Fruit fly (Drosophila melanogaster) whole organism, prepupa: Measurements from ENCODE around the gene CG14451.

ENCODE experiments used
- Blimp-1 ChIP-seq: fragments of 200-800 bp; sonication (Bioruptor generic); optimal IDR thresholded peaks from 3 replicates; lab custom pipeline; 2017; ENCODE audit warnings: missing biosample characterization, missing genetic modification characterization, mild to moderate bottlenecking, moderate library complexity, missing genetic modification reagents
- CG7368 ChIP-seq: fragments of 200-800 bp; sonication (Bioruptor generic); optimal IDR thresholded peaks from 3 replicates; lab custom pipeline; 2016; ENCODE audit warnings: missing biosample characterization, missing genetic modification characterization
- CG9139 ChIP-seq: fragments of 200-800 bp; sonication (Bioruptor generic); optimal IDR thresholded peaks from 3 replicates; lab custom pipeline; 2017; ENCODE audit warnings: missing biosample characterization, mild to moderate bottlenecking, missing genetic modification characterization
- Hr38 ChIP-seq: sonication (Bioruptor generic); optimal IDR thresholded peaks from 2 replicates; lab custom pipeline; 2016; ENCODE audit warnings: missing biosample characterization, missing genetic modification characterization
- dsx ChIP-seq: fragments of 200-800 bp; optimal IDR thresholded peaks from 3 replicates; lab custom pipeline; 2019; ENCODE audit warnings: missing biosample characterization, mild to moderate bottlenecking, missing genetic modification characterization, moderate library complexity; ENCODE audit not compliant: poor library complexity, severe bottlenecking
- fd59A ChIP-seq: fragments of 200-800 bp; sonication (Bioruptor generic); optimal IDR thresholded peaks from 2 replicates; lab custom pipeline; 2017; ENCODE audit warnings: missing biosample characterization, mild to moderate bottlenecking, missing genetic modification characterization, missing genetic modification reagents
- lz ChIP-seq: fragments of 200-800 bp; sonication (Bioruptor generic); optimal IDR thresholded peaks from 3 replicates; lab custom pipeline; 2016; ENCODE audit warnings: missing biosample characterization, missing genetic modification characterization
- ss ChIP-seq, 2 experiments: fragments of 200-800 bp; sonication (Bioruptor generic); optimal IDR thresholded peaks; 2 replicates in 1 of 2; 3 replicates in 1 of 2; lab custom pipeline; 2017 to 2018; ENCODE audit warnings: mild to moderate bottlenecking in 2 of 2, missing biosample characterization in 2 of 2, missing genetic modification characterization in 2 of 2, moderate library complexity in 1 of 2

dm6 chr3L:22724046-22724771 lies 2.3 kb upstream of the CG14451 start:
- TF ChIP-seq Blimp-1 (no peak), CG9139 (GFP tag; lab: Kevin White, UChicago) (no peak), fd59A (GFP tag; lab: Kevin White, UChicago) (no peak), ss (GFP tag; optimal IDR thresholded peaks at IDR 0.05; lab: Kevin White, UChicago) (no peak), lz (GFP tag; lab: Kevin White, UChicago) (no peak), Hr38 (GFP tag; lab: Kevin White, UChicago) (no peak), CG7368 (GFP tag; lab: Kevin White, UChicago) (no peak), dsx (GFP tag; lab: Kevin White, UChicago) (no peak)
